Fruit fly (Drosophila melanogaster) whole organism, prepupa: ENCODE results near the gene CG34353.

Experiments used
- CG10631 ChIP-seq: fragments of 200-800 bp; sonication (Bioruptor generic); optimal IDR thresholded peaks from 2 replicates; lab custom pipeline; 2016; ENCODE audit warnings: missing biosample characterization, missing genetic modification characterization
- CG11294 ChIP-seq: fragments of 200-800 bp; sonication (Bioruptor generic); IDR thresholded peaks from 2 replicates; pipeline ENCODE4 v1.3.6; 2022; ENCODE audit warnings: missing biosample characterization, missing genetic modification characterization
- CG11762 ChIP-seq: fragments of 200-800 bp; sonication (Bioruptor generic); optimal IDR thresholded peaks from 3 replicates; lab custom pipeline; 2016; ENCODE audit warnings: missing biosample characterization, missing genetic modification characterization; ENCODE audit not compliant: insufficient read depth
- CG11902 ChIP-seq: fragments of 200-800 bp; sonication (Bioruptor generic); optimal IDR thresholded peaks from 3 replicates; lab custom pipeline; 2016; ENCODE audit warnings: missing biosample characterization, missing genetic modification characterization
- CG15336 ChIP-seq: fragments of 200-800 bp; sonication (Bioruptor generic); IDR thresholded peaks from 2 replicates; pipeline ENCODE4 v1.3.6; 2022; ENCODE audit warnings: missing biosample characterization, missing genetic modification characterization
- CG1621 ChIP-seq: fragments of 200-800 bp; sonication (Bioruptor generic); optimal IDR thresholded peaks from 3 replicates; lab custom pipeline; 2018; ENCODE audit warnings: missing biosample characterization, mild to moderate bottlenecking, missing genetic modification characterization
- CG16779 ChIP-seq: fragments of 200-800 bp; sonication (Bioruptor generic); optimal IDR thresholded peaks from 3 replicates; lab custom pipeline; 2017; ENCODE audit warnings: missing biosample characterization, mild to moderate bottlenecking, missing genetic modification characterization
- CG3032 ChIP-seq: fragments of 200-800 bp; optimal IDR thresholded peaks from 2 replicates; lab custom pipeline; 2019; ENCODE audit warnings: missing biosample characterization, mild to moderate bottlenecking, missing genetic modification characterization, moderate library complexity
- CG32006 ChIP-seq: fragments of 200-800 bp; sonication (Bioruptor generic); optimal IDR thresholded peaks from 3 replicates; lab custom pipeline; 2017; ENCODE audit warnings: missing biosample characterization, mild to moderate bottlenecking, missing genetic modification characterization
- CG3919 ChIP-seq: fragments of 200-800 bp; sonication (Bioruptor generic); optimal IDR thresholded peaks from 3 replicates; lab custom pipeline; 2016; ENCODE audit warnings: missing biosample characterization, missing genetic modification characterization
- CG6276 ChIP-seq: fragments of 200-800 bp; sonication (Bioruptor generic); optimal IDR thresholded peaks from 2 replicates; lab custom pipeline; 2017; ENCODE audit warnings: missing biosample characterization, mild to moderate bottlenecking, missing genetic modification characterization
- CG6792 ChIP-seq: fragments of 200-800 bp; sonication (Bioruptor generic); optimal IDR thresholded peaks from 3 replicates; lab custom pipeline; 2016; ENCODE audit warnings: missing biosample characterization, missing genetic modification characterization
- CG6808 ChIP-seq: fragments of 200-800 bp; sonication (Bioruptor generic); optimal IDR thresholded peaks from 3 replicates; lab custom pipeline; 2017; ENCODE audit warnings: missing biosample characterization, missing genetic modification characterization, mild to moderate bottlenecking, moderate library complexity, missing genetic modification reagents
- CG6854 ChIP-seq: fragments of 200-800 bp; sonication (Bioruptor generic); optimal IDR thresholded peaks from 2 replicates; lab custom pipeline; 2017; ENCODE audit warnings: missing biosample characterization, mild to moderate bottlenecking, missing genetic modification characterization
- CG8319 ChIP-seq: fragments of 200-800 bp; sonication (Bioruptor generic); optimal IDR thresholded peaks from 3 replicates; lab custom pipeline; 2016; ENCODE audit warnings: missing biosample characterization, missing genetic modification characterization
- CG9139 ChIP-seq: fragments of 200-800 bp; sonication (Bioruptor generic); optimal IDR thresholded peaks from 3 replicates; lab custom pipeline; 2017; ENCODE audit warnings: missing biosample characterization, mild to moderate bottlenecking, missing genetic modification characterization
- Eip75B ChIP-seq: fragments of 200-800 bp; sonication (Bioruptor generic); optimal IDR thresholded peaks from 3 replicates; lab custom pipeline; 2016; ENCODE audit warnings: missing biosample characterization, missing genetic modification characterization
- Eip78C ChIP-seq: fragments of 200-800 bp; sonication (Bioruptor generic); peaks from one replicate; lab custom pipeline; 2016; ENCODE audit warnings: missing biosample characterization, missing genetic modification characterization
- Eip93F ChIP-seq: fragments of 200-800 bp; sonication (Bioruptor generic); optimal IDR thresholded peaks from 2 replicates; lab custom pipeline; 2016; ENCODE audit warnings: missing biosample characterization, mild to moderate bottlenecking, missing genetic modification characterization
- Gug ChIP-seq: fragments of 200-800 bp; sonication (Bioruptor generic); IDR thresholded peaks from 2 replicates; pipeline ENCODE4 v1.3.6; 2022; ENCODE audit warnings: missing biosample characterization, missing genetic modification characterization
- Hr38 ChIP-seq: sonication (Bioruptor generic); optimal IDR thresholded peaks from 2 replicates; lab custom pipeline; 2016; ENCODE audit warnings: missing biosample characterization, missing genetic modification characterization
- Hr39 ChIP-seq: fragments of 200-800 bp; sonication (Bioruptor generic); optimal IDR thresholded peaks from 2 replicates; lab custom pipeline; 2016; ENCODE audit warnings: missing biosample characterization, missing genetic modification characterization
- Hr4 ChIP-seq: fragments of 200-800 bp; sonication (Bioruptor generic); optimal IDR thresholded peaks from 3 replicates; lab custom pipeline; 2016; ENCODE audit warnings: missing biosample characterization, missing genetic modification characterization
- Lpt ChIP-seq: fragments of 200-800 bp; sonication (Bioruptor generic); optimal IDR thresholded peaks from 3 replicates; lab custom pipeline; 2016; ENCODE audit warnings: missing biosample characterization, missing genetic modification characterization
- Met ChIP-seq: fragments of 200-800 bp; sonication (Bioruptor generic); optimal IDR thresholded peaks from 3 replicates; lab custom pipeline; 2016; ENCODE audit warnings: missing biosample characterization, missing genetic modification characterization
- OdsH ChIP-seq: fragments of 200-800 bp; sonication (Bioruptor generic); optimal IDR thresholded peaks from 3 replicates; lab custom pipeline; 2016; ENCODE audit warnings: missing biosample characterization, missing genetic modification characterization
- Smox ChIP-seq: fragments of 200-800 bp; sonication (Bioruptor generic); optimal IDR thresholded peaks from 3 replicates; lab custom pipeline; 2016; ENCODE audit warnings: missing biosample characterization, missing genetic modification characterization
- Sox15 ChIP-seq: fragments of 200-800 bp; sonication (Bioruptor generic); optimal IDR thresholded peaks from 3 replicates; lab custom pipeline; 2016; ENCODE audit warnings: missing biosample characterization, missing genetic modification characterization
- acj6 ChIP-seq: fragments of 200-800 bp; sonication (Bioruptor generic); optimal IDR thresholded peaks from 3 replicates; lab custom pipeline; 2016; ENCODE audit warnings: missing biosample characterization, missing genetic modification characterization
- cyc ChIP-seq: fragments of 200-800 bp; sonication (Bioruptor generic); optimal IDR thresholded peaks from 3 replicates; lab custom pipeline; 2016; ENCODE audit warnings: missing biosample characterization, missing genetic modification characterization
- eg ChIP-seq: fragments of 200-800 bp; sonication (Bioruptor generic); IDR thresholded peaks from 3 replicates; pipeline ENCODE4 v1.3.6; 2022; ENCODE audit warnings: missing biosample characterization, missing genetic modification characterization
- esn ChIP-seq: fragments of 200-800 bp; sonication (Bioruptor generic); optimal IDR thresholded peaks from 2 replicates; lab custom pipeline; 2016; ENCODE audit warnings: missing biosample characterization, mild to moderate bottlenecking, missing genetic modification characterization, moderate library complexity
- fkh ChIP-seq: fragments of 200-800 bp; sonication (Bioruptor generic); optimal IDR thresholded peaks from 3 replicates; lab custom pipeline; 2017; ENCODE audit warnings: missing biosample characterization, mild to moderate bottlenecking, missing genetic modification characterization, moderate library complexity
- lz ChIP-seq: fragments of 200-800 bp; sonication (Bioruptor generic); optimal IDR thresholded peaks from 3 replicates; lab custom pipeline; 2016; ENCODE audit warnings: missing biosample characterization, missing genetic modification characterization
- net ChIP-seq: fragments of 200-800 bp; sonication (Bioruptor generic); optimal IDR thresholded peaks from 3 replicates; lab custom pipeline; 2016; ENCODE audit warnings: missing biosample characterization, missing genetic modification characterization
- pdm3 ChIP-seq: fragments of 200-800 bp; sonication (Bioruptor generic); optimal IDR thresholded peaks from 3 replicates; lab custom pipeline; 2016; ENCODE audit warnings: missing biosample characterization, missing genetic modification characterization
- spab ChIP-seq: fragments of 200-800 bp; sonication (Bioruptor generic); optimal IDR thresholded peaks from 2 replicates; lab custom pipeline; 2017; ENCODE audit warnings: missing biosample characterization, mild to moderate bottlenecking, missing genetic modification characterization, missing genetic modification reagents
- ss ChIP-seq, 2 experiments: fragments of 200-800 bp; sonication (Bioruptor generic); optimal IDR thresholded peaks; 2 replicates in 1 of 2; 3 replicates in 1 of 2; lab custom pipeline; 2017 to 2018; ENCODE audit warnings: mild to moderate bottlenecking in 2 of 2, missing biosample characterization in 2 of 2, missing genetic modification characterization in 2 of 2, moderate library complexity in 1 of 2

The CG34353 gene

DNA sequence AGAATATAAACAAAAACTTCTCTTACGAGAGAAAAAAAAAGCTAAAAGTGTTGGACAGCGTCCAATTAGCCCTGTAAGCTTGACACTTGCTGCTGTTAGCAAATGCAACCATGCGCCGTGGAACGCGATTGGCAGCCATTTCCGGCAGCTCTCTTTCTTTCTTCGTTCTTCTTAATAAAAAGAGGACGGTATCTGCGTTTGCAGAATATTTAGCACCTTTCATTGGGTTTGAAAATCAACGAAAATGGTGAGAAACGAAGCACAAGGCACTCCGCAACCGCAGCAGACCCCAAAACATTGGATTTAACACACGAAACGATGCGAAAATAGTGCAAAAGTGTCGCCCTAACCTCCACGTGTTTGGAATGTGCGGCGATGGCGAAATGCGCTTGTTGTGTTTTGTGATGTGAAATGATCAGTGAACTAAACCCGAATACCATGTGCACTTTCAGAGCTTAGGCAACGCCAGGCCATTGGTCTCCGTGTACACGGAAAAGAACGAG, 17.1 kb upstream of the CG34353 start, which contains the start of gene RpL4 (continued):
- peak; percentile 87 for TF ChIP-seq net
- peak; percentile 50 for TF ChIP-seq CG8319 (GFP tag; lab: Kevin White, UChicago)
- TF ChIP-seq CG10631 (GFP tag; lab: Kevin White, UChicago) = peak; percentile 17
- peak; percentile 70 for TF ChIP-seq cyc (GFP tag; lab: Kevin White, UChicago)
- TF ChIP-seq CG6276 = peak; percentile 13
- TF ChIP-seq fkh = peak; percentile 72
- peak; percentile 76 for TF ChIP-seq CG9139 (GFP tag; lab: Kevin White, UChicago)
- peak; percentile 58 to 87 for TF ChIP-seq ss (GFP tag; optimal IDR thresholded peaks at IDR 0.05; lab: Kevin White, UChicago)
- peak; percentile 87 for TF ChIP-seq CG3919
- peak; percentile 85 for TF ChIP-seq Met
- peak; percentile 52 for TF ChIP-seq CG32006 (GFP tag; lab: Kevin White, UChicago)
- TF ChIP-seq CG6854 (GFP tag; lab: Kevin White, UChicago) = peak; percentile 89
- peak; percentile 31 for TF ChIP-seq CG3032 (tag; lab: Kevin White, UChicago)
- no peak for TF ChIP-seq Hr38 (GFP tag; lab: Kevin White, UChicago)
- TF ChIP-seq Gug (GFP tag; lab: Robert Waterston, UW) = no peak
- TF ChIP-seq CG11294 (GFP tag; lab: Robert Waterston, UW) = no peak
- peak; percentile 50 for TF ChIP-seq CG16779 (tag; lab: Kevin White, UChicago)
- TF ChIP-seq Lpt (GFP tag; lab: Kevin White, UChicago) = no peak
- TF ChIP-seq Eip93F (GFP tag; lab: Kevin White, UChicago) = no peak
- TF ChIP-seq CG11762 (GFP tag; lab: Kevin White, UChicago) = peak; percentile 36
- TF ChIP-seq Eip75B (GFP tag; lab: Kevin White, UChicago) = peak; percentile 71
- TF ChIP-seq Hr39 = peak; percentile 67
- TF ChIP-seq lz (GFP tag; lab: Kevin White, UChicago) = peak; percentile 80
- TF ChIP-seq Sox15 (GFP tag; lab: Kevin White, UChicago) = peak; percentile 10
- TF ChIP-seq CG11902 = no peak
- TF ChIP-seq pdm3 (GFP tag; lab: Kevin White, UChicago) = peak; percentile 74
- peak; percentile 74 for TF ChIP-seq Smox (GFP tag; lab: Kevin White, UChicago)
- TF ChIP-seq Eip78C (GFP tag; lab: Kevin White, UChicago) = peak; percentile 95
- peak; percentile 82 for TF ChIP-seq eg (GFP tag; lab: Robert Waterston, UW)
- TF ChIP-seq acj6 (GFP tag; lab: Kevin White, UChicago) = peak; percentile 77
- TF ChIP-seq CG1621 (tag; lab: Kevin White, UChicago) = peak; percentile 70
- TF ChIP-seq, all 60 proteins: peak for 50

DNA sequence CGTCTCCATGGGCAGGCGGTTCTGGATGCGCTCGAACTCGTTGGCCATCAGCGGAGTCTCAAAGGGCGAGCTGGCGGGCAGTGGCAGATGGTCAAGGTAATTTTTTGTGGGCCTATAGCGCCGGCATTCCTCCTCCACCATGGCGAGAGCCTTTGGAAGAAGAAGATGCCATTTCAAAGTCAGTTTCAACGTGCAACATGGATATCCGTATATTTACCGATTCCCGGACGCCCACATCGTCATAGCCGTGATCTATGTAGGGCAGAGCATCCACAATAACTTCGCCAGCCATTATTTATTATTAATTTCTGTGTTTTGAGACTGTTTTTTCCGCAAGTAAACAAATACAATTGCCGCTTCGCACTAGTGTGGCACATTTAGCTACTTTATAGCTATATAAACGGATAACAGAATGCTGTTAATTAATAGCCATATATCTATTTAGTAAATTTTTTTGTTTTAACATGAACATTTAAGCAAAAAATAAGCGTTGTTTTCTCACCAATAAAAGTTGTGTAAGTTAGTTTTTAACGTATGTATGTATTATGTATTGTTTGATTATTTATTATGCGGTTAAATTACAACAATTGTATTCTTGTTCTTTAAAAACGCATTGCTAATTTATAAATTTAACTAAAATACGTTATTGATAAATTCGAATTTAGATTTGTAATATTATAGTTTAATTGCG, 16.5 kb upstream of the CG34353 start, which contains the start of gene BCAS2:
TSS of gene BCAS2 (minus strand) at position 375 of the 691 bp plus-strand sequence.
- TF ChIP-seq acj6 (GFP tag; lab: Kevin White, UChicago) (no peak), CG6792 (GFP tag; lab: Kevin White, UChicago) (no peak), spab (GFP tag; lab: Kevin White, UChicago) (no peak), OdsH (GFP tag; lab: Kevin White, UChicago) (no peak), lz (GFP tag; lab: Kevin White, UChicago) (no peak), CG3032 (tag; lab: Kevin White, UChicago) (no peak), Hr4 (GFP tag; lab: Kevin White, UChicago) (no peak), CG6276 (no peak), CG6808 (GFP tag; lab: Kevin White, UChicago) (no peak)

DNA sequence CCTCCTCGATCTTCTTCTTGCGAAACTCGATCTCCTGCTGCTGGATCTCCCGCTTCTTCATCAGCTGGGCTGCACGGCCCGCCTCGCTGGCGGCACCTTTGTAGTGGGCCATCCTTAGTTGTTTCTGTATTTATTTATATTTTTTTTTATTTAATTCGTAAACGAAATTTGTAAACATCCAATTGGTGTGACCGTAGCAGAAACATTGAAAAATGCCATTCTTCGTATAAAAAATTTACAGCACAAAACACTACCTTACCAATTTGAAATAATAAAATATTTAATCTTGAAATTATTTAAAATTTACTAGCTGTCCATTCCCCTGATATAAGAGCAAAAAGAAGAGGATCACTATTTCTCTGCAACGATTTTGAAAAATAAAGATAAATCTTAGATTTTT, 15.2 kb upstream of the CG34353 start, which contains the start of gene CG12259:
TSS of gene CG12259 (minus strand) at position 207 of the 400 bp plus-strand sequence.
- TF ChIP-seq Eip78C (GFP tag; lab: Kevin White, UChicago) (peak; percentile 26), fkh (peak; percentile 85), CG16779 (tag; lab: Kevin White, UChicago) (no peak), CG10631 (GFP tag; lab: Kevin White, UChicago) (no peak), esn (GFP tag; lab: Kevin White, UChicago) (peak; percentile 13), Gug (GFP tag; lab: Robert Waterston, UW) (no peak), CG11294 (GFP tag; lab: Robert Waterston, UW) (no peak), CG15336 (GFP tag; lab: Robert Waterston, UW) (no peak)
